Fruit fly (Drosophila melanogaster): ENCODE results near the gene Atg8b.

- TF ChIP-seq pan (optimal IDR thresholded peaks at IDR 0.05) (no peak), usp (GFP tag; optimal IDR thresholded peaks at IDR 0.05) (no peak)
Measured at dm6 chr3R:17712623-17713521, 12.0 kb downstream of the Atg8b start.
